Worm (Caenorhabditis elegans) whole organism, midembryonic: Measurements from ENCODE around the gene snfc-5.

ENCODE experiments used
- T22C8.4 ChIP-seq: fragments of 200-800 bp; sonication (Bioruptor generic); IDR thresholded peaks from 2 replicates; pipeline ENCODE4 v1.3.6; 2022; ENCODE audit warnings: missing genetic modification characterization, missing compliant biosample characterization
- cog-1 ChIP-seq: sonication (generic microtip); optimal IDR thresholded peaks from 2 replicates; lab custom pipeline; 2016; ENCODE audit warnings: missing genetic modification characterization, missing compliant biosample characterization
- flt-1 ChIP-seq: fragments of 200-800 bp; sonication (Bioruptor generic); IDR thresholded peaks from 2 replicates; pipeline ENCODE4 v1.3.6; 2022; ENCODE audit warnings: missing genetic modification characterization, missing compliant biosample characterization
- klf-2 ChIP-seq: fragments of 200-800 bp; sonication (Bioruptor generic); conservative IDR thresholded peaks from 2 replicates; pipeline ENCODE4 v1.3.6; 2022; ENCODE audit warnings: missing genetic modification reagents, missing genetic modification characterization, missing compliant biosample characterization
- med-1 ChIP-seq: sonication (generic microtip); optimal IDR thresholded peaks from 2 replicates; lab custom pipeline; 2017; ENCODE audit warnings: missing genetic modification characterization, mild to moderate bottlenecking, missing compliant biosample characterization, antibody characterized with exemption, missing genetic modification reagents; ENCODE audit not compliant: insufficient read depth
- ref-1 ChIP-seq: fragments of 200-800 bp; sonication (Bioruptor generic); conservative IDR thresholded peaks from 2 replicates; pipeline ENCODE4 v1.3.6; 2022; ENCODE audit warnings: missing genetic modification reagents, missing genetic modification characterization, missing compliant biosample characterization
- tab-1 ChIP-seq: fragments of 200-800 bp; sonication (Bioruptor generic); IDR thresholded peaks from 2 replicates; pipeline ENCODE4 v1.3.6; 2022; ENCODE audit warnings: missing genetic modification characterization, missing compliant biosample characterization
- ztf-23 ChIP-seq: fragments of 200-800 bp; sonication (Bioruptor generic); IDR thresholded peaks from 2 replicates; pipeline ENCODE4 v1.3.6; 2022; ENCODE audit warnings: missing genetic modification reagents, missing genetic modification characterization, missing compliant biosample characterization
- ztf-29 ChIP-seq: fragments of 200-800 bp; sonication (Bioruptor generic); IDR thresholded peaks from 2 replicates; pipeline ENCODE4 v1.3.6; 2022; ENCODE audit warnings: missing genetic modification reagents, missing genetic modification characterization, missing compliant biosample characterization

Gene snfc-5

DNA sequence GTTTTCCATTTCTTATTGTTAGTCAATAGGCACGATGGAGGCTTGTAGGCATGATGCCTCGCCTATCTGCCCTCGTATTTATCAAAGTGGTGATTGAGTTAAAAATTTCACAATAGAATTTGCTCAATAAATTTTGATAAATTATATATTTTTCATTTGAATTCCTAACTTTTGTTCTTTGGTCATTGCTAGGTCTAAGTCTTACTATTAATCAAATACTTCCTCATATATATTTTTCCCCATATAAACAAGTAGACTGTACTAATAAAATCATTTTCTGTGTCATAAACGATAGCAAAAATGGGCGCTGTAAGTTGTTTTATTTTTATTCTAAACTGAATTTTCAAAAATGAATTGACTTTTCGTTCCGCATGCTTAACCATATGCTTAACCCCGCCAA lies 20.1 kb upstream of the snfc-5 start, which contains the start of gene pals-28:
Gene pals-28 (plus strand): TSS at position 301 of the 400 bp plus-strand sequence.
- TF ChIP-seq med-1 (GFP tag; lab: Kevin White, UChicago) (no peak), cog-1 (tag; lab: Kevin White, UChicago) (no peak), ztf-23 (no peak), flt-1 (GFP tag; lab: Robert Waterston, UW) (no peak)

DNA sequence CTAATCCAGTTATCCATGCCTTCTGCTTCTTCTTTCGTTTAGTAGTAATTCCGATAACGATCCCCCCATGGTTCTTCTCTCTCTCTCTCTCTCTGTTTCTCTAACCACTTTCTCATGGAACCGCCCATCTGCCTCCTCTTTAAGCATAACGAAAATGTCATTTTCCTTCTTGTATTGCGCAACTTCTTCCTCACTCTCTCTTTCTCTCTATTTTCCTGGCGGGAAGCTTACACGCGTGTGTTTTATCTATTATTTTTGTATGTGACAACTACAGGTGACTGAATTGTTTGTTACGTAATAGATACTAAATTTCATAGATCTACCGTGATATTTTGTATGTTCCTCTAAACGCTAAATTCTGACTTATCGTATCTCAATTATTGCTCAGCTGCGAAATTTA lies 14.2 kb upstream of the snfc-5 start:
- TF ChIP-seq klf-2 (GFP tag; lab: Robert Waterston, UW) (no peak), T22C8.4 (GFP tag; lab: Robert Waterston, UW) (no peak), ztf-23 (no peak), cog-1 (tag; lab: Kevin White, UChicago) (no peak), ztf-29 (no peak), tab-1 (no peak), ref-1 (GFP tag; lab: Robert Waterston, UW) (no peak), flt-1 (GFP tag; lab: Robert Waterston, UW) (no peak), med-1 (GFP tag; lab: Kevin White, UChicago) (no peak)

DNA sequence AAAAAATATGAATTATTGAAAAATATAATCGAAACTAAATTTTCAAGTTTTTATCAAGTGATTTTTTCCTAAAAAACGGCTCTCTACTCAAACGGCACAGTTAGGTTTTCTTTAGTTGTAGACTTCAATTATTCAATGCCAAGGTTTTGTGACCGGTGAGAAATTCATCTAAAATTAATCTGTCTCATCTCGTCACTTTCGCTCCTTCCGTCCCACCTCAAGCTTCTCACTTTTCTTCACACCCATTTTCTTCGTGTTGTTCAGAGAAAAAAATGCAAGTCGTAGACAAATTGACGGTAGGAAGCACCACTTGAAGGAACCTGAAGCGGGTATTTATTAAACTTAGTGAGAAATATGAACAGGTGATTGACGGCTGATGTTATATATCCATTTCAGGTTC lies 13.3 kb upstream of the snfc-5 start:
- TF ChIP-seq klf-2 (GFP tag; lab: Robert Waterston, UW) (no peak), med-1 (GFP tag; lab: Kevin White, UChicago) (no peak), T22C8.4 (GFP tag; lab: Robert Waterston, UW) (no peak), flt-1 (GFP tag; lab: Robert Waterston, UW) (no peak), ref-1 (GFP tag; lab: Robert Waterston, UW) (no peak), cog-1 (tag; lab: Kevin White, UChicago) (no peak), ztf-29 (no peak), ztf-23 (no peak), tab-1 (no peak)

DNA sequence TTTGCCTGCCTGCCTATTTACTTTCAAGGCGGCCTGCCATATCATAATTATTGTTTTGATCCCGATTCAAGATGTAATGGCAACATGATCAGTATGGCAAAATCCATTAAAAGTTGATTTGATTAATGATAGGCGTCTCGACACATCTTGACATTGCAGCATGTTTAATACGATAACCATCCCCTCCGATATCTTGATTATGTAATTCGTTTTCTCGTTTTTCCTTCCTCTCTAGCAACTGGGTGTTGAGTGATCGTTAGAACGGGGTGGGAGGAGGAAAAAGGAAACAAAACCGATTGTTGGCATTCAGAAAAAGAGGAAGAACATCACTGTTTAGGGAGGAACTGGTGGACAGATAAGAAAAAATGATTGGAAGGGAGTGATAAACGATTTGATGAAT lies 12.6 kb upstream of the snfc-5 start:
- no peak for TF ChIP-seq T22C8.4 (GFP tag; lab: Robert Waterston, UW)
- no peak for TF ChIP-seq ref-1 (GFP tag; lab: Robert Waterston, UW)
- no peak for TF ChIP-seq med-1 (GFP tag; lab: Kevin White, UChicago)
- no peak for TF ChIP-seq klf-2 (GFP tag; lab: Robert Waterston, UW)
- TF ChIP-seq cog-1 (tag; lab: Kevin White, UChicago) = no peak
- no peak for TF ChIP-seq ztf-23
- no peak for TF ChIP-seq flt-1 (GFP tag; lab: Robert Waterston, UW)
- TF ChIP-seq ztf-29 = no peak
- TF ChIP-seq tab-1 = no peak

DNA sequence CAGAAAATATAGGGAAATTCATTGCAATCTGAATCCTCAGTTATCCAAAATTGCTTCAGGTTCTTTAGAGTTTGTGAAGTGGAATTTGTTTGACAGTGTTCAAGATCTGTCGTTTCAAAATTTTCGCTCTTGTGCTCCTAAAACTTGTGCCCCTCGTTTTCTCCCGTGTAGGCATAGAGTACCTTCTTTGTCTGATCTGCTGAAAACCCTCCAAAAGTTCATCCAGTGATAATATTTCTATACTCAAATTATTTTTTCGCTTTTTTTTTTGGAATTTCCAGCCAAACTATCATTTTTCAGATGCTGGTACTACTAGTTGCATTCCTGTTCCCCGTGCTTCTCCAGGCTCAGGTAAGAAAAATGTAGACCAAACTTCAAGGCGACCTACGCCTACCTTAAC lies 10.1 kb upstream of the snfc-5 start, which contains the start of gene R07E5.4:
Gene R07E5.4 (plus strand): TSS at position 301 of the 400 bp plus-strand sequence.
- TF ChIP-seq T22C8.4 (GFP tag; lab: Robert Waterston, UW) (no peak), tab-1 (no peak), med-1 (GFP tag; lab: Kevin White, UChicago) (no peak), flt-1 (GFP tag; lab: Robert Waterston, UW) (no peak), klf-2 (GFP tag; lab: Robert Waterston, UW) (no peak), ztf-29 (no peak), ztf-23 (no peak), cog-1 (tag; lab: Kevin White, UChicago) (no peak), ref-1 (GFP tag; lab: Robert Waterston, UW) (no peak)

DNA sequence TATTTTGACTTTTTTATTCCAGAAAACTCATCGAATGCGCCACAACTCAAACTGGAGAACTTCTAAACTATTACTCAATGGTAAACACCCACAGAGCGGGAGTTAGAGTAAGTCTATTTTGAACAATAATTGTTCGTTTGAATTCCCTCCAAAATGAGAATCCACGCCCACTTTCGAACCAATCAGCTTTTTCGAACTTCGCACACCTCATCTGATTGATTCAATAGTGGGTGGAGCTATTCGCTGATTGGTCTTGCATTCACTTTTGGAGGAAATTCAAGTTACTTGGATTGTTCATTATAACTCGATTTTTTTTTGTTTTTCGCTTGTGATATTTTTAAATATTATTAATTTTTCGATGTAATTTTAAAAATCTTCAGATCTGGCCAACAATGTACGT lies 8.7 kb upstream of the snfc-5 start:
- TF ChIP-seq ztf-23 (no peak), flt-1 (GFP tag; lab: Robert Waterston, UW) (no peak), ref-1 (GFP tag; lab: Robert Waterston, UW) (no peak), ztf-29 (no peak), T22C8.4 (GFP tag; lab: Robert Waterston, UW) (no peak), med-1 (GFP tag; lab: Kevin White, UChicago) (no peak), cog-1 (tag; lab: Kevin White, UChicago) (no peak), tab-1 (no peak), klf-2 (GFP tag; lab: Robert Waterston, UW) (no peak)

DNA sequence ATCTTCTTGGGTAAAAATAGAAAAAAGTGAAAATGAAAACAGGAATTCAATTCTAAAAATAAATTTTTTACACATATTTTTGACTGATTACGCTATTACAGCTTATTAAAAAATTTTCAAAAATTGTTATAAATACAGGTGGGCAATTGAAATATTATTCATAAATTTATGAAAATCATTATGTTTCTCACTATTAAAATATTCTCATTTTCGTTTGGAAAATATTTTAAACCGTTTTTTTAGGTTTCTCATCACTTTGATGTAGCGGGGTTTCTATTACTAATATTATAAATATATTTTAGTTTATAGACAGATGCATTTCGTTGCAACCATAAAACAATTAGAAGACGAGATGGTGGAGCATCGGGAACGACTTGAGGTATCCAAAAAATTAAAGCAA lies 7.5 kb upstream of the snfc-5 start, which contains the start of gene R07E5.5:
Gene R07E5.5 (plus strand): TSS at position 301 of the 400 bp plus-strand sequence.
- no peak for TF ChIP-seq cog-1 (tag; lab: Kevin White, UChicago)
- TF ChIP-seq T22C8.4 (GFP tag; lab: Robert Waterston, UW) = no peak
- no peak for TF ChIP-seq flt-1 (GFP tag; lab: Robert Waterston, UW)
- TF ChIP-seq ztf-23 = no peak
- no peak for TF ChIP-seq med-1 (GFP tag; lab: Kevin White, UChicago)
- TF ChIP-seq ref-1 (GFP tag; lab: Robert Waterston, UW) = no peak
- no peak for TF ChIP-seq klf-2 (GFP tag; lab: Robert Waterston, UW)
- TF ChIP-seq ztf-29 = no peak
- no peak for TF ChIP-seq tab-1

DNA sequence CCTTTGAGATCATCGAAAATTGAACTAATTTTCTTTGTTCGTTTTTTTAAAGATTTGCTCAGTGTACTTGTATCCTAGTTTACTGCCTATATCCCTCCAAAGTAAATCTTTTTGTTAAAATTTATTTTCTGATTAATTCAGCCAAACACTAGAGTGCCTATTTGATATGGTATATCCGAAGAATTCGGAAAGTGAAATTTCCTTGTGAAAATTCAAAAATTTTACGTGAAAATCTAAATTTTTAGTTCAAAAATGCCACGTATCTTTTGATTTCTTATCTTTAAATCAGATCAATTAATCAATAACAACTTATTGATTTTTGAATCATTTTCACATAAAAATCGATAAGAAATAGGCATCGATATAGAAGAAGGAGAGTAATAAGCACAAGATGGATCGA lies 6.1 kb upstream of the snfc-5 start, which contains the start of gene R07E5.6:
Gene R07E5.6 (plus strand): TSS at position 301 of the 400 bp plus-strand sequence.
- TF ChIP-seq T22C8.4 (GFP tag; lab: Robert Waterston, UW) (no peak), med-1 (GFP tag; lab: Kevin White, UChicago) (no peak), cog-1 (tag; lab: Kevin White, UChicago) (no peak), ztf-23 (no peak), klf-2 (GFP tag; lab: Robert Waterston, UW) (no peak), tab-1 (no peak), ztf-29 (no peak), flt-1 (GFP tag; lab: Robert Waterston, UW) (no peak), ref-1 (GFP tag; lab: Robert Waterston, UW) (no peak)

DNA sequence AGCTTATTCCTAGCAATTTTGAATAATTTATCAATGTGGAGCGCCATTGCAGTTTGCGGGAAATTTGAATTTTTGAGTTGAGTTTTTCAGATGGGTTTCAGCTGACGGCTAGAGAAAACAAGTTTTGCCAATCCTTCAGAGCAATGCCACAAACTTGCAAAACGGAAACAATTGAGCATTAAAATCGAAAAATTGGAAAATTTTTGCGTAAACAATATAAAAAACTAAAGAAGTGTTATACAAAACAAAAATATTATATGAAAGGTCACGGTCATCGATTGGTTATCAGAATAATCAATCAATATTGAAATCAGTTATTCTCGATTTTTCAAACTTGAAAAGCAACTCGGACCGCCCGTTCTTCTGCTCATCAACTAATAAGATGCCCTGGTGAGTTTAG lies 3.4 kb upstream of the snfc-5 start, which contains the start of gene R07E5.15:
Gene R07E5.15 (plus strand): TSS at position 301 of the 400 bp plus-strand sequence.
- TF ChIP-seq cog-1 (tag; lab: Kevin White, UChicago) (no peak), ztf-23 (no peak), ref-1 (GFP tag; lab: Robert Waterston, UW) (no peak), T22C8.4 (GFP tag; lab: Robert Waterston, UW) (no peak), flt-1 (GFP tag; lab: Robert Waterston, UW) (no peak), klf-2 (GFP tag; lab: Robert Waterston, UW) (no peak), ztf-29 (no peak), tab-1 (no peak), med-1 (GFP tag; lab: Kevin White, UChicago) (no peak)
